Fruit fly (Drosophila melanogaster) whole organism, embryonic: Measurements from ENCODE around the gene Ak3.

ENCODE experiments used
- Antp ChIP-seq: fragments of 200-800 bp; sonication (Bioruptor generic); optimal IDR thresholded peaks from 3 replicates; lab custom pipeline; 2016; ENCODE audit warnings: missing biosample characterization, missing genetic modification characterization
- Atf3 ChIP-seq: fragments of 200-800 bp; sonication (Bioruptor generic); optimal IDR thresholded peaks from 3 replicates; lab custom pipeline; 2016; ENCODE audit warnings: missing biosample characterization, missing genetic modification characterization
- Atf6 ChIP-seq: fragments of 200-800 bp; sonication (Bioruptor generic); IDR thresholded peaks from 2 replicates; pipeline ENCODE4 v1.3.6; 2022; ENCODE audit warnings: missing biosample characterization, missing genetic modification characterization
- BEAF-32 ChIP-seq: fragments of 200-800 bp; sonication (Bioruptor generic); optimal IDR thresholded peaks from 3 replicates; lab custom pipeline; 2017; ENCODE audit warnings: missing biosample characterization, missing genetic modification characterization, mild to moderate bottlenecking, moderate library complexity, missing genetic modification reagents
- Bteb2 ChIP-seq: fragments of 200-800 bp; sonication (Bioruptor generic); optimal IDR thresholded peaks from 2 replicates; lab custom pipeline; 2016; ENCODE audit warnings: missing biosample characterization, missing genetic modification characterization
- C15 ChIP-seq: fragments of 200-800 bp; sonication (Bioruptor generic); IDR thresholded peaks from 3 replicates; pipeline ENCODE4 v1.3.6; 2022; ENCODE audit warnings: missing biosample characterization, missing genetic modification characterization
- CG10979 ChIP-seq: fragments of 200-800 bp; sonication (Bioruptor generic); optimal IDR thresholded peaks from 2 replicates; lab custom pipeline; 2018; ENCODE audit warnings: missing biosample characterization, mild to moderate bottlenecking, missing genetic modification characterization, moderate library complexity
- CG1233 ChIP-seq: fragments of 200-800 bp; sonication (Bioruptor generic); optimal IDR thresholded peaks from 4 replicates; lab custom pipeline; 2018; ENCODE audit warnings: missing biosample characterization, mild to moderate bottlenecking, missing genetic modification characterization
- CG14667 ChIP-seq: fragments of 200-800 bp; sonication (Bioruptor generic); IDR thresholded peaks from 2 replicates; pipeline ENCODE4 v1.3.6; 2022; ENCODE audit warnings: missing biosample characterization, missing genetic modification characterization
- CG14860 ChIP-seq: fragments of 200-800 bp; sonication (Bioruptor generic); IDR thresholded peaks from 3 replicates; pipeline ENCODE4 v1.3.6; 2022; ENCODE audit warnings: missing biosample characterization, missing genetic modification characterization; ENCODE audit not compliant: partially characterized antibody
- CG15011 ChIP-seq: fragments of 200-800 bp; sonication (Bioruptor generic); optimal IDR thresholded peaks from 3 replicates; lab custom pipeline; 2018; ENCODE audit warnings: missing biosample characterization, mild to moderate bottlenecking, missing genetic modification characterization
- CG15073 ChIP-seq: fragments of 200-800 bp; sonication (Bioruptor generic); optimal IDR thresholded peaks from 2 replicates; lab custom pipeline; 2016; ENCODE audit warnings: missing biosample characterization, missing genetic modification characterization
- CG15269 ChIP-seq: fragments of 200-800 bp; sonication (Bioruptor generic); optimal IDR thresholded peaks from 2 replicates; lab custom pipeline; 2018; ENCODE audit warnings: missing biosample characterization, mild to moderate bottlenecking, missing genetic modification characterization, moderate library complexity
- CG16779 ChIP-seq: fragments of 200-800 bp; sonication (Bioruptor generic); IDR thresholded peaks from 2 replicates; pipeline ENCODE4 v1.3.6; 2022; ENCODE audit warnings: missing biosample characterization, missing genetic modification characterization
- CG16813 ChIP-seq: fragments of 200-800 bp; sonication (Bioruptor generic); IDR thresholded peaks from 3 replicates; pipeline ENCODE4 v1.3.6; 2022; ENCODE audit warnings: missing biosample characterization, missing genetic modification characterization; ENCODE audit not compliant: partially characterized antibody
- CG18476 ChIP-seq: fragments of 200-800 bp; sonication (Bioruptor generic); optimal IDR thresholded peaks from 2 replicates; lab custom pipeline; 2016; ENCODE audit warnings: missing biosample characterization, mild to moderate bottlenecking, missing genetic modification characterization
- CG2889 ChIP-seq: fragments of 200-800 bp; sonication (Bioruptor generic); IDR thresholded peaks from 3 replicates; pipeline ENCODE4 v1.3.6; 2022; ENCODE audit warnings: missing biosample characterization, missing genetic modification characterization
- CG3281 ChIP-seq: fragments of 200-800 bp; sonication (Bioruptor generic); optimal IDR thresholded peaks from 3 replicates; lab custom pipeline; 2017; ENCODE audit warnings: missing biosample characterization, mild to moderate bottlenecking, missing genetic modification characterization
- CG4424 ChIP-seq: fragments of 200-800 bp; sonication (Bioruptor generic); optimal IDR thresholded peaks from 3 replicates; lab custom pipeline; 2016; ENCODE audit warnings: missing biosample characterization, missing genetic modification characterization
- CG6254 ChIP-seq: fragments of 200-800 bp; sonication (Bioruptor generic); optimal IDR thresholded peaks from 3 replicates; lab custom pipeline; 2017; ENCODE audit warnings: mild to moderate bottlenecking, missing biosample characterization, missing genetic modification reagents, missing genetic modification characterization
- CG6791 ChIP-seq: fragments of 200-800 bp; sonication (Bioruptor generic); IDR thresholded peaks from 3 replicates; pipeline ENCODE4 v1.3.6; 2022; ENCODE audit warnings: missing biosample characterization, missing genetic modification characterization; ENCODE audit not compliant: partially characterized antibody
- CG7372 ChIP-seq: fragments of 200-800 bp; sonication (Bioruptor generic); IDR thresholded peaks from 2 replicates; pipeline ENCODE4 v1.3.6; 2022; ENCODE audit warnings: missing biosample characterization, missing genetic modification characterization
- CG8478 ChIP-seq: fragments of >200 bp; optimal IDR thresholded peaks from 2 replicates; lab custom pipeline; 2018
- CG9215 ChIP-seq: fragments of 200-800 bp; sonication (Bioruptor generic); IDR thresholded peaks from 2 replicates; pipeline ENCODE4 v1.3.6; 2022; ENCODE audit warnings: missing biosample characterization, missing genetic modification characterization
- Dll ChIP-seq: fragments of 200-800 bp; sonication (Bioruptor generic); IDR thresholded peaks from 4 replicates; pipeline ENCODE4 v1.3.6; 2022; ENCODE audit warnings: missing biosample characterization, missing genetic modification characterization; ENCODE audit not compliant: partially characterized antibody
- Dref ChIP-seq: fragments of 200-800 bp; sonication (Bioruptor generic); IDR thresholded peaks from 2 replicates; pipeline ENCODE4 v1.3.6; 2022; ENCODE audit warnings: missing biosample characterization, missing genetic modification characterization
- HHEX ChIP-seq: fragments of 200-800 bp; sonication (Bioruptor generic); optimal IDR thresholded peaks from 3 replicates; lab custom pipeline; 2017; ENCODE audit warnings: missing biosample characterization, mild to moderate bottlenecking, missing genetic modification characterization, missing genetic modification reagents
- HmgZ ChIP-seq: fragments of 200-800 bp; sonication (Bioruptor generic); optimal IDR thresholded peaks from 2 replicates; lab custom pipeline; 2018; ENCODE audit warnings: missing biosample characterization, mild to moderate bottlenecking, missing genetic modification characterization
- Lim3 ChIP-seq: fragments of 200-800 bp; sonication (Bioruptor generic); IDR thresholded peaks from 2 replicates; pipeline ENCODE4 v1.3.6; 2022; ENCODE audit warnings: missing biosample characterization, missing genetic modification characterization
- MBD-R2 ChIP-seq: fragments of 200-800 bp; sonication (Bioruptor generic); IDR thresholded peaks from 2 replicates; pipeline ENCODE4 v1.3.6; 2022; ENCODE audit warnings: missing biosample characterization, missing genetic modification characterization
- Mad ChIP-seq: fragments of 200-800 bp; sonication (Bioruptor generic); optimal IDR thresholded peaks from 2 replicates; lab custom pipeline; 2016; ENCODE audit warnings: missing biosample characterization, missing genetic modification characterization
- Meics ChIP-seq: fragments of 200-800 bp; sonication (Bioruptor generic); optimal IDR thresholded peaks from 2 replicates; lab custom pipeline; 2017; ENCODE audit warnings: missing biosample characterization, mild to moderate bottlenecking, missing genetic modification characterization
- Rfx ChIP-seq: fragments of 200-800 bp; sonication (Bioruptor generic); IDR thresholded peaks from 2 replicates; pipeline ENCODE4 v1.3.6; 2022; ENCODE audit warnings: missing biosample characterization, missing genetic modification characterization
- Tbp ChIP-seq: fragments of >200 bp; optimal IDR thresholded peaks from 2 replicates; lab custom pipeline; 2018; ENCODE audit warnings: missing biosample characterization, missing genetic modification characterization
- ap ChIP-seq: fragments of 200-800 bp; sonication (Bioruptor generic); IDR thresholded peaks from 2 replicates; pipeline ENCODE4 v1.3.6; 2022; ENCODE audit warnings: missing biosample characterization, missing genetic modification characterization
- chif ChIP-seq, 2 experiments: fragments of 200-800 bp; sonication (Bioruptor generic); optimal IDR thresholded peaks; 3 replicates each; lab custom pipeline; 2016; ENCODE audit warnings: missing biosample characterization in 2 of 2, missing genetic modification characterization in 2 of 2
- danr ChIP-seq: fragments of 200-800 bp; sonication (Bioruptor generic); IDR thresholded peaks from 2 replicates; pipeline ENCODE4 v1.3.6; 2022; ENCODE audit warnings: missing biosample characterization, missing genetic modification characterization
- fd64A ChIP-seq: fragments of 200-800 bp; sonication (Bioruptor generic); optimal IDR thresholded peaks from 3 replicates; lab custom pipeline; 2018; ENCODE audit warnings: missing biosample characterization, mild to moderate bottlenecking, missing genetic modification characterization
- fu2 ChIP-seq: fragments of 200-800 bp; sonication (Bioruptor generic); optimal IDR thresholded peaks from 2 replicates; lab custom pipeline; 2016; ENCODE audit warnings: missing biosample characterization, missing genetic modification characterization
- gcm ChIP-seq: fragments of 200-800 bp; sonication (Bioruptor generic); optimal IDR thresholded peaks from 2 replicates; lab custom pipeline; 2019; ENCODE audit warnings: missing biosample characterization, mild to moderate bottlenecking, missing genetic modification characterization, moderate library complexity
- hb ChIP-seq: fragments of 200-800 bp; sonication (Bioruptor generic); IDR thresholded peaks from 3 replicates; pipeline ENCODE4 v1.3.6; 2022; ENCODE audit warnings: missing biosample characterization, missing genetic modification characterization; ENCODE audit not compliant: partially characterized antibody
- her ChIP-seq: fragments of 200-800 bp; sonication (Bioruptor generic); optimal IDR thresholded peaks from 2 replicates; lab custom pipeline; 2016; ENCODE audit warnings: missing biosample characterization, missing genetic modification characterization
- inv ChIP-seq: fragments of 200-800 bp; sonication (Bioruptor generic); IDR thresholded peaks from 2 replicates; pipeline ENCODE4 v1.3.6; 2022; ENCODE audit warnings: missing biosample characterization, missing genetic modification characterization; ENCODE audit not compliant: partially characterized antibody
- ken ChIP-seq: fragments of 200-800 bp; sonication (Bioruptor generic); IDR thresholded peaks from 3 replicates; pipeline ENCODE4 v1.3.6; 2022; ENCODE audit warnings: missing biosample characterization, missing genetic modification characterization
- kni ChIP-seq: fragments of 200-800 bp; sonication (Bioruptor generic); optimal IDR thresholded peaks from 3 replicates; lab custom pipeline; 2017; ENCODE audit warnings: mild to moderate bottlenecking, missing biosample characterization, missing genetic modification reagents, missing genetic modification characterization
- knrl ChIP-seq: fragments of 200-800 bp; sonication (Bioruptor generic); IDR thresholded peaks from 3 replicates; pipeline ENCODE4 v1.3.6; 2022; ENCODE audit warnings: missing biosample characterization, missing genetic modification characterization; ENCODE audit not compliant: partially characterized antibody
- lab ChIP-seq: fragments of 200-800 bp; sonication (Bioruptor generic); optimal IDR thresholded peaks from 3 replicates; lab custom pipeline; 2017; ENCODE audit warnings: missing biosample characterization, missing genetic modification characterization, mild to moderate bottlenecking, moderate library complexity, missing genetic modification reagents
- pzg ChIP-seq: fragments of 200-800 bp; sonication (Bioruptor generic); optimal IDR thresholded peaks from 3 replicates; lab custom pipeline; 2018; ENCODE audit warnings: missing biosample characterization, mild to moderate bottlenecking, missing genetic modification characterization, moderate library complexity
- ranshi ChIP-seq: fragments of 200-800 bp; sonication (Bioruptor generic); IDR thresholded peaks from 2 replicates; pipeline ENCODE4 v1.3.6; 2022; ENCODE audit warnings: missing biosample characterization, missing genetic modification characterization
- sna ChIP-seq: fragments of 200-800 bp; sonication (Bioruptor generic); IDR thresholded peaks from 2 replicates; pipeline ENCODE4 v1.3.6; 2022; ENCODE audit warnings: missing biosample characterization, missing genetic modification characterization; ENCODE audit not compliant: partially characterized antibody

The Ak3 gene

dm6 chr3R:10852232-10852774, 37.1 kb downstream of the Ak3 start, which contains the start of gene CG4565 (continued):
- TF ChIP-seq fu2 (no peak), Antp (no peak), CG1233 (GFP tag; lab: Kevin White, UChicago) (no peak), Atf3 (no peak), inv (GFP tag; lab: Robert Waterston, UW) (no peak), fd64A (GFP tag; lab: Kevin White, UChicago) (no peak), MBD-R2 (GFP tag; lab: Robert Waterston, UW) (0 out of 2 replicates have a peak, but pooled peaks have one; percentile 21), Atf6 (peak; percentile 33; the same call in 1 of the 2 replicates), knrl (GFP tag; lab: Robert Waterston, UW) (no peak), C15 (no peak), Meics (GFP tag; lab: Kevin White, UChicago) (no peak), CG15011 (GFP tag; lab: Kevin White, UChicago) (no peak), HmgZ (tag; lab: Kevin White, UChicago) (no peak), Dref (GFP tag; lab: Robert Waterston, UW) (no peak; the same call in 1 of the 2 replicates), CG4424 (no peak), CG7372 (GFP tag; lab: Robert Waterston, UW) (no peak), kni (peak; percentile 49), Bteb2 (GFP tag; lab: Kevin White, UChicago) (no peak), her (GFP tag; lab: Kevin White, UChicago) (peak; percentile 18), CG18476 (GFP tag; lab: Kevin White, UChicago) (no peak), CG15269 (no peak), pzg (GFP tag; lab: Kevin White, UChicago) (peak; percentile 45), CG9215 (GFP tag; lab: Robert Waterston, UW) (no peak), hb (GFP tag; lab: Robert Waterston, UW) (0 out of 3 replicates have a peak, but pooled peaks have one; percentile 19), CG14667 (GFP tag; lab: Robert Waterston, UW) (no peak), CG2889 (GFP tag; lab: Robert Waterston, UW) (no peak), CG3281 (peak; percentile 8), CG6791 (peak; percentile 53; the same call in 1 of the 3 replicates), danr (GFP tag; lab: Robert Waterston, UW) (no peak), sna (no peak), CG15073 (GFP tag; lab: Kevin White, UChicago) (no peak), ap (GFP tag; lab: Robert Waterston, UW) (no peak), CG8478 (no peak), chif (GFP tag; optimal IDR thresholded peaks at IDR 0.05; lab: Kevin White, UChicago) (no peak), CG6254 (no peak), CG14860 (GFP tag; lab: Robert Waterston, UW) (peak; percentile 47; the same call in 1 of the 3 replicates), CG10979 (tag; lab: Kevin White, UChicago) (peak; percentile 13), CG16779 (GFP tag; lab: Robert Waterston, UW) (no peak), ranshi (GFP tag; lab: Robert Waterston, UW) (no peak), CG16813 (peak; percentile 11; the same call in 1 of the 3 replicates), Lim3 (no peak), Rfx (GFP tag; lab: Robert Waterston, UW) (no peak), BEAF-32 (GFP tag; lab: Kevin White, UChicago) (peak; percentile 41), Dll (GFP tag; lab: Robert Waterston, UW) (peak; percentile 61), ken (no peak), gcm (GFP tag; lab: Kevin White, UChicago) (peak; percentile 17), Mad (GFP tag; lab: Kevin White, UChicago) (no peak), Tbp (no peak), lab (no peak), HHEX (GFP tag; lab: Kevin White, UChicago) (no peak)
